Worm (Caenorhabditis elegans): ENCODE measurements around the gene H10E21.4.

H10E21.4 gene

ce11 chrIII:30399-30798, 10.9 kb upstream of the H10E21.4 start:
- TF ChIP-seq tab-1 (GFP tag; IDR thresholded peaks at IDR 0.05) (no peak), flt-1 (GFP tag; IDR thresholded peaks at IDR 0.05) (no peak), ztf-29 (GFP tag; IDR thresholded peaks at IDR 0.05) (no peak), klf-2 (GFP tag; conservative IDR thresholded peaks at IDR 0.05) (no peak), T22C8.4 (GFP tag; IDR thresholded peaks at IDR 0.05) (no peak), ref-1 (GFP tag; conservative IDR thresholded peaks at IDR 0.05) (no peak), ztf-23 (GFP tag; IDR thresholded peaks at IDR 0.05) (no peak), med-1 (GFP tag; optimal IDR thresholded peaks at IDR 0.05; ENCODE audit: insufficient read depth) (no peak), cog-1 (tag; optimal IDR thresholded peaks at IDR 0.05) (no peak)

DNA sequence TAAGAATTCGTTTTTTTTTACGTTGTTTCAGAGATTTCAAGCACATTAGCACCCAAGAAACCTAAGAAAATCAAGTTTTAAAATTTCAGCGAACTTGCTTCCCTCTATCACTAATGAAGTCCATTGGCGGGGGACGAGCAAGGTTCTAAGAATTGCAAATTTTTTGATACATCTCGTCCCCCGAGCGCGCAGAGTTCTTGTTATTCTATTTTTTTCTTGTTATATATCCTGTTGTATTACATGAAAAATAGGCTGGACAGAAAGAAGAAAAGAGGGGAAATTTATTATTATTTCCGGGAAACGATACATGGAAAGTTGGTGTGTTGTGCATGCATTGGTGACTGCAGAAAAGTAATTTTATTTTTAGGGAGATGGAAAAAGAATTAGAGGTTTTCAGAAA, 10.2 kb upstream of the H10E21.4 start:
- TF ChIP-seq T22C8.4 (GFP tag; IDR thresholded peaks at IDR 0.05), result no peak
- TF ChIP-seq med-1 (GFP tag; optimal IDR thresholded peaks at IDR 0.05; ENCODE audit: insufficient read depth), result no peak
- no peak for TF ChIP-seq cog-1 (tag; optimal IDR thresholded peaks at IDR 0.05)
- TF ChIP-seq klf-2 (GFP tag; conservative IDR thresholded peaks at IDR 0.05), result no peak
- no peak for TF ChIP-seq ztf-29 (GFP tag; IDR thresholded peaks at IDR 0.05)
- TF ChIP-seq tab-1 (GFP tag; IDR thresholded peaks at IDR 0.05), result no peak
- TF ChIP-seq ref-1 (GFP tag; conservative IDR thresholded peaks at IDR 0.05), result no peak
- TF ChIP-seq ztf-23 (GFP tag; IDR thresholded peaks at IDR 0.05), result no peak
- TF ChIP-seq flt-1 (GFP tag; IDR thresholded peaks at IDR 0.05), result no peak

ce11 chrIII:28841-29240, 9.4 kb upstream of the H10E21.4 start:
- TF ChIP-seq ref-1 (GFP tag; conservative IDR thresholded peaks at IDR 0.05) (no peak), med-1 (GFP tag; optimal IDR thresholded peaks at IDR 0.05; ENCODE audit: insufficient read depth) (no peak), T22C8.4 (GFP tag; IDR thresholded peaks at IDR 0.05) (no peak), cog-1 (tag; optimal IDR thresholded peaks at IDR 0.05) (no peak), klf-2 (GFP tag; conservative IDR thresholded peaks at IDR 0.05) (no peak), ztf-29 (GFP tag; IDR thresholded peaks at IDR 0.05) (no peak), flt-1 (GFP tag; IDR thresholded peaks at IDR 0.05) (no peak), ztf-23 (GFP tag; IDR thresholded peaks at IDR 0.05) (no peak), tab-1 (GFP tag; IDR thresholded peaks at IDR 0.05) (no peak)

DNA sequence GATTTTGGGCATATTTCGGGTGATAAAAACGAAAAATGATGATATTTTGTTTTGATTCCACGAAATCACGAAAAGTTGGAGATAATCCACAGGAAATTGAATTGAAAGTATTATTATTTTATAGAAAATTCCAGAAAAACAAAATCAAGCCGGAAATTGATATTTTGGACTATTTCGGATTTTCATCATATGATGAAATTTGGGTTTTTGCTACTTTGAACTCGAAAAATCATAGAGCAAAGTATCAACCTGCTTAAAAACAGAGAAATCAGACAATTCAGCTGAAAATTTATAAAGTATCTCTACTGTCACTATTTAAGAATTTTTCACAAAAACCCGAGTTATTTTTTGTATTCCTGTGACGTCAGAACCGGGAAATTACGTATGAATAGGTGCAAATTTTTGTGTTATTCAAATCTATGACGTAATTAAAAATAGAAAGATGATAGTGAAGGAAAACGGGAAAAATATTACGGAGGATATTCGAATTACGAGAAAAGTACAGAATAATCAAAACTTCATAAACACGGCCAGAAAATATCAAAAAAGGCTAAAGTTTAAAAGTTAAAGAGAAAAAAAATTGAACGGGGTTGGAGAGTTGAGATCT, 8.0 kb upstream of the H10E21.4 start:
- TF ChIP-seq ztf-23 (GFP tag; IDR thresholded peaks at IDR 0.05) (no peak), ref-1 (GFP tag; conservative IDR thresholded peaks at IDR 0.05) (no peak), tab-1 (GFP tag; IDR thresholded peaks at IDR 0.05) (no peak), klf-2 (GFP tag; conservative IDR thresholded peaks at IDR 0.05) (no peak), cog-1 (tag; optimal IDR thresholded peaks at IDR 0.05) (no peak), flt-1 (GFP tag; IDR thresholded peaks at IDR 0.05) (no peak), med-1 (GFP tag; optimal IDR thresholded peaks at IDR 0.05; ENCODE audit: insufficient read depth) (no peak), T22C8.4 (GFP tag; IDR thresholded peaks at IDR 0.05) (no peak), ztf-29 (GFP tag; IDR thresholded peaks at IDR 0.05) (no peak)

- TF ChIP-seq T22C8.4 (GFP tag; IDR thresholded peaks at IDR 0.05) (peak; percentile 54; the same call in 1 of the 2 replicates), klf-2 (GFP tag; conservative IDR thresholded peaks at IDR 0.05) (0 out of 2 replicates have a peak, but pooled peaks have one; percentile 16), cog-1 (tag; optimal IDR thresholded peaks at IDR 0.05) (no peak)
Observed at ce11 chrIII:25582-25996, 6.1 kb upstream of the H10E21.4 start.

DNA sequence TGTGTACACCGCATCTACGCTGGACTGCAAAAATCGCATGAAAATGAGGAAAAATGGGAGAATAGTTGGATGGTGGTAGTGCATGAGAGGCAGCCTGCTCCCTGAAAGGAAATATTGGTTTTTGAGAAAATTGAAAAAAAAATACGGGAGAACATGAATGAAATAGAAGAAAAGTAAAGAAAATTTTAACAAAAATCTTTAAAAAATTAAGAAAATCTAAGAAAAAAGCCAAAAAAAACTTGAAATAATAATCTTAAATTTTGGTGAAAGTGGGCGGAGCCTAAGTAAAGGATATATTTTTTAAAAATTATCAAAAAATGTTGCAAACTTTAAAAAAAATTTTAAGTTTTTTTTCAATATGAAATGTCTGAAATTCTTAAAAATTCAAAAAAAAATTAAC, 4.4 kb upstream of the H10E21.4 start, which contains the start of gene H10E21.5:
TSS of gene H10E21.5 (minus strand) at position 101 of the 400 bp plus-strand sequence.
- TF ChIP-seq T22C8.4 (GFP tag; IDR thresholded peaks at IDR 0.05), result no peak
- TF ChIP-seq tab-1 (GFP tag; IDR thresholded peaks at IDR 0.05), result no peak
- no peak for TF ChIP-seq klf-2 (GFP tag; conservative IDR thresholded peaks at IDR 0.05)
- no peak for TF ChIP-seq ztf-23 (GFP tag; IDR thresholded peaks at IDR 0.05)
- TF ChIP-seq ztf-29 (GFP tag; IDR thresholded peaks at IDR 0.05), result no peak
- no peak for TF ChIP-seq med-1 (GFP tag; optimal IDR thresholded peaks at IDR 0.05; ENCODE audit: insufficient read depth)
- no peak for TF ChIP-seq flt-1 (GFP tag; IDR thresholded peaks at IDR 0.05)
- TF ChIP-seq ref-1 (GFP tag; conservative IDR thresholded peaks at IDR 0.05), result no peak
- no peak for TF ChIP-seq cog-1 (tag; optimal IDR thresholded peaks at IDR 0.05)

- TF ChIP-seq med-1 (GFP tag; optimal IDR thresholded peaks at IDR 0.05; ENCODE audit: insufficient read depth), result no peak
- no peak for TF ChIP-seq T22C8.4 (GFP tag; IDR thresholded peaks at IDR 0.05)
- no peak for TF ChIP-seq flt-1 (GFP tag; IDR thresholded peaks at IDR 0.05)
- TF ChIP-seq ztf-29 (GFP tag; IDR thresholded peaks at IDR 0.05), result no peak
- TF ChIP-seq ref-1 (GFP tag; conservative IDR thresholded peaks at IDR 0.05), result no peak
- no peak for TF ChIP-seq ztf-23 (GFP tag; IDR thresholded peaks at IDR 0.05)
- TF ChIP-seq cog-1 (tag; optimal IDR thresholded peaks at IDR 0.05), result no peak
- no peak for TF ChIP-seq tab-1 (GFP tag; IDR thresholded peaks at IDR 0.05)
- TF ChIP-seq klf-2 (GFP tag; conservative IDR thresholded peaks at IDR 0.05), result no peak
Observed at ce11 chrIII:21276-21675, 1.8 kb upstream of the H10E21.4 start.

DNA sequence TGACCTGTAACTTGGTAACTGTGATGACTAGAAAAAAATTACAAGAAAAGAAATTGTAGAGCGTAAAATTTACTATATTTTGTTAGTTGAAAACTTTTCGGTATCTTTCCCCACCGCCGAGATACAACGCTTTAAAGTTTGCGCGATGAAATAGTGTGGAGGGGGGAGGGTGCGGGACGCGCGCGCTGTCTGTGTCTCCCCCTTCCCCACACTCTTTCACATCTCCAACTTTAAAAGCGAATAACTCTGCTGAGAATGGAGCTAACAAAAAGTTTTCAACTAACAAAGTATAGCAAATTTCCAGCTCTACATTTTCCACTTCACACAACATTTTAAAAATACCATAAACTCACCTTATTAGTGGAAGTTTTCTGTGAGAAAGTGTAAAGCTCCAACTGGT, 1.9 kb downstream of the H10E21.4 start:
- TF ChIP-seq ztf-29 (GFP tag; IDR thresholded peaks at IDR 0.05) (no peak), T22C8.4 (GFP tag; IDR thresholded peaks at IDR 0.05) (no peak), ztf-23 (GFP tag; IDR thresholded peaks at IDR 0.05) (no peak), klf-2 (GFP tag; conservative IDR thresholded peaks at IDR 0.05) (no peak), med-1 (GFP tag; optimal IDR thresholded peaks at IDR 0.05; ENCODE audit: insufficient read depth) (no peak), flt-1 (GFP tag; IDR thresholded peaks at IDR 0.05) (no peak), tab-1 (GFP tag; IDR thresholded peaks at IDR 0.05) (no peak)

DNA sequence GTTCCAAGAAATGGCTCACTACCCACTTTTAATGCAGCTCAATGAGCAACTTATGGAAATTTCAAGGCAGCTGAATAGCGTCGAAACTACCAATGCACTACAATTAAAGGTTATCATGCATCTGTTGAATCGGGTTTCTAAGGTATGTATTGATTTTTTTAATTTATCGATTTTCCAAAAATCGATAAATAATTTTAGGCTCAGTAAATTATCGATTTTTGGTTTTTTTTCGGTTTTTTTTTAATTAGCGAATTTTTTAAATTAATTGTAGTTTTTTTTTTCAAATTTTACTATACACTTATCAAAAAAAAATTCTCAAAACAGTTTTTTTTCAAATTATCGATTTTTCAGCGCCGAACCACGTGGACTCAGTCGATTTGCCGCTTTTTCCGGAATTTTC, 2.7 kb downstream of the H10E21.4 start:
- TF ChIP-seq T22C8.4 (GFP tag; IDR thresholded peaks at IDR 0.05) (peak; percentile 68), ref-1 (GFP tag; conservative IDR thresholded peaks at IDR 0.05) (no peak), flt-1 (GFP tag; IDR thresholded peaks at IDR 0.05) (no peak), tab-1 (GFP tag; IDR thresholded peaks at IDR 0.05) (no peak), ztf-29 (GFP tag; IDR thresholded peaks at IDR 0.05) (no peak), cog-1 (tag; optimal IDR thresholded peaks at IDR 0.05) (no peak)

- no peak for TF ChIP-seq ztf-29 (GFP tag; IDR thresholded peaks at IDR 0.05)
- no peak for TF ChIP-seq cog-1 (tag; optimal IDR thresholded peaks at IDR 0.05)
- TF ChIP-seq klf-2 (GFP tag; conservative IDR thresholded peaks at IDR 0.05), result no peak
- TF ChIP-seq med-1 (GFP tag; optimal IDR thresholded peaks at IDR 0.05; ENCODE audit: insufficient read depth), result no peak
- TF ChIP-seq tab-1 (GFP tag; IDR thresholded peaks at IDR 0.05), result no peak
- no peak for TF ChIP-seq T22C8.4 (GFP tag; IDR thresholded peaks at IDR 0.05)
- TF ChIP-seq ref-1 (GFP tag; conservative IDR thresholded peaks at IDR 0.05), result no peak
- no peak for TF ChIP-seq flt-1 (GFP tag; IDR thresholded peaks at IDR 0.05)
- no peak for TF ChIP-seq ztf-23 (GFP tag; IDR thresholded peaks at IDR 0.05)
Observed at ce11 chrIII:15224-15822, 4.2 kb downstream of the H10E21.4 start, which contains the start of gene H10E21.1. TSS of gene H10E21.1 (plus strand) at chrIII:15772.

Measured in whole organism, midembryonic.